Fruit fly (Drosophila melanogaster) whole organism, prepupa: ENCODE measurements around the gene TbCMF46.

ENCODE experiments used
- Blimp-1 ChIP-seq: fragments of 200-800 bp; sonication (Bioruptor generic); optimal IDR thresholded peaks from 3 replicates; lab custom pipeline; 2017; ENCODE audit warnings: missing biosample characterization, missing genetic modification characterization, mild to moderate bottlenecking, moderate library complexity, missing genetic modification reagents
- CG3032 ChIP-seq: fragments of 200-800 bp; optimal IDR thresholded peaks from 2 replicates; lab custom pipeline; 2019; ENCODE audit warnings: missing biosample characterization, mild to moderate bottlenecking, missing genetic modification characterization, moderate library complexity
- Ets96B ChIP-seq: fragments of 200-800 bp; optimal IDR thresholded peaks from 2 replicates; lab custom pipeline; 2019; ENCODE audit warnings: missing biosample characterization, mild to moderate bottlenecking, missing genetic modification characterization, moderate library complexity
- Hr4 ChIP-seq: fragments of 200-800 bp; sonication (Bioruptor generic); optimal IDR thresholded peaks from 3 replicates; lab custom pipeline; 2016; ENCODE audit warnings: missing biosample characterization, missing genetic modification characterization
- dac ChIP-seq: fragments of 200-800 bp; sonication (Bioruptor generic); optimal IDR thresholded peaks from 2 replicates; lab custom pipeline; 2017; ENCODE audit warnings: missing biosample characterization, mild to moderate bottlenecking, missing genetic modification characterization

DNA sequence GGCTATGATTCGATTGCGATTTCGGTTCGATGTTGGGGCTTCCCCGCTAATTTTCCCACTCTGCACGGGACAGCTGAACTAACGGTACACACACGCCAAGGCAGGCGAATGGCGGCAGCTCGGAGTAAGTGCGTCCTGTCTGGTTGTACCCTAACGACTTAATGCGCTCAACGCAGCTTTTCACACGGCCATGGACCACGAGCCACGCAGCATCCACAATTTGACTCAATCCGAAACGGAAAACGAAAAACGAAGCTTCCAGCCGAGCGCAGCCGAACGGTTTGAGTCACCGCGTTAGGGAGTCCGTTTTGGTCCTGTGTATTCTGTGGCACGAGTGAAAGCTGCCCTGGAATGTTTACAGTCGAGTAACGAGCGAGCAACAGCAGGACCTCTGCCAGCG lies 38.6 kb downstream of the TbCMF46 start, which contains the start of gene nAChRalpha6:
- TF ChIP-seq dac (GFP tag; lab: Kevin White, UChicago) (no peak), Ets96B (tag; lab: Kevin White, UChicago) (no peak), Hr4 (no peak), CG3032 (no peak), Blimp-1 (no peak)
